Worm (Caenorhabditis elegans) whole organism, L2 larva: ENCODE data around the gene ttr-35.

Source experiments
- alr-1 ChIP-seq: fragments of 150-350 bp; optimal IDR thresholded peaks from 2 replicates; lab custom pipeline; 2014; ENCODE audit warnings: missing biosample characterization, missing genetic modification characterization
- ama-1 ChIP-seq: fragments of 150-350 bp; optimal IDR thresholded peaks from 2 replicates; lab custom pipeline; 2018; ENCODE audit warnings: inconsistent platforms
- fos-1 ChIP-seq: fragments of 150-350 bp; optimal IDR thresholded peaks from 2 replicates; lab custom pipeline; 2014; ENCODE audit warnings: missing biosample characterization, missing genetic modification characterization

DNA sequence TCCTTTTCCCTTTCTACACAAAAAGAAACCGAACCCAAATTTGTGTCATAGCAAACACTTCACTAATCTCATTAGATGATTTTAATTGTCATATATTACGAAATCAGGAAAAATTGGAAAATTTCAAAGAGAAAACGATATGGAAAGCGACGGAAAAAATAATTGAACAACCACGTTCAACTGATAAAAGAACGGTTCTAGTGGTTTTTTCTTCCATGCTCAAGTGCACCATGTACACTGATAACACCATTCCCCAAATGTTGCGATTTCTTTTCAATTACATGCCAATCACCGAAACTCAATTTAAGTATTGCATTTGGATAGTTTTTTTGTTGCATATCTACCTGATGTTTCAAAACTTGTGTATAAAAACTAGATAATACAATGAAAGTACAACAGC is 18.5 kb downstream of the ttr-35 start:
- TF ChIP-seq ama-1 (lab: Kevin White, UChicago) (no peak), fos-1 (peak; percentile 62), alr-1 (tag; lab: Kevin White, UChicago) (no peak)
